Fruit fly (Drosophila melanogaster) whole organism, embryonic: Measurements from ENCODE around the gene qtc.

Source experiments
- Asciz ChIP-seq: fragments of 200-800 bp; sonication (Bioruptor generic); optimal IDR thresholded peaks from 2 replicates; lab custom pipeline; 2017; ENCODE audit warnings: missing biosample characterization, mild to moderate bottlenecking, missing genetic modification characterization, missing genetic modification reagents
- Atf3 ChIP-seq: fragments of 200-800 bp; sonication (Bioruptor generic); optimal IDR thresholded peaks from 3 replicates; lab custom pipeline; 2016; ENCODE audit warnings: missing biosample characterization, missing genetic modification characterization
- Blimp-1 ChIP-seq: fragments of 200-800 bp; sonication (Bioruptor generic); optimal IDR thresholded peaks from 3 replicates; lab custom pipeline; 2018; ENCODE audit warnings: missing biosample characterization, missing genetic modification characterization, mild to moderate bottlenecking, moderate library complexity, missing genetic modification reagents
- CG10147 ChIP-seq: fragments of 200-800 bp; sonication (Bioruptor generic); optimal IDR thresholded peaks from 2 replicates; lab custom pipeline; 2019; ENCODE audit warnings: missing biosample characterization, mild to moderate bottlenecking, missing genetic modification characterization, moderate library complexity
- CG10654 ChIP-seq: fragments of 200-800 bp; sonication (Bioruptor generic); optimal IDR thresholded peaks from 2 replicates; lab custom pipeline; 2016; ENCODE audit warnings: missing biosample characterization, missing genetic modification characterization
- CG10979 ChIP-seq: fragments of 200-800 bp; sonication (Bioruptor generic); optimal IDR thresholded peaks from 2 replicates; lab custom pipeline; 2018; ENCODE audit warnings: missing biosample characterization, mild to moderate bottlenecking, missing genetic modification characterization, moderate library complexity
- CG11695 ChIP-seq: fragments of 200-800 bp; sonication (Bioruptor generic); IDR thresholded peaks from 3 replicates; pipeline ENCODE4 v1.3.6; 2022; ENCODE audit warnings: missing biosample characterization, missing genetic modification characterization
- CG12236 ChIP-seq: fragments of 200-800 bp; sonication (Bioruptor generic); optimal IDR thresholded peaks from 2 replicates; lab custom pipeline; 2016; ENCODE audit warnings: missing biosample characterization, missing genetic modification characterization
- CG12659 ChIP-seq: fragments of 200-800 bp; sonication (Bioruptor generic); optimal IDR thresholded peaks from 3 replicates; lab custom pipeline; 2017; ENCODE audit warnings: mild to moderate bottlenecking, missing biosample characterization, missing genetic modification reagents, missing genetic modification characterization
- CG15011 ChIP-seq: fragments of 200-800 bp; sonication (Bioruptor generic); optimal IDR thresholded peaks from 3 replicates; lab custom pipeline; 2018; ENCODE audit warnings: missing biosample characterization, mild to moderate bottlenecking, missing genetic modification characterization
- CG15479 ChIP-seq: fragments of 200-800 bp; sonication (Bioruptor generic); optimal IDR thresholded peaks from 3 replicates; lab custom pipeline; 2019; ENCODE audit warnings: missing biosample characterization, mild to moderate bottlenecking, missing genetic modification characterization, moderate library complexity
- CG16779 ChIP-seq: fragments of 200-800 bp; sonication (Bioruptor generic); IDR thresholded peaks from 2 replicates; pipeline ENCODE4 v1.3.6; 2022; ENCODE audit warnings: missing biosample characterization, missing genetic modification characterization
- CG16813 ChIP-seq: fragments of 200-800 bp; sonication (Bioruptor generic); IDR thresholded peaks from 3 replicates; pipeline ENCODE4 v1.3.6; 2022; ENCODE audit warnings: missing biosample characterization, missing genetic modification characterization; ENCODE audit not compliant: partially characterized antibody
- CG18599 ChIP-seq: fragments of 200-800 bp; sonication (Bioruptor generic); optimal IDR thresholded peaks from 3 replicates; lab custom pipeline; 2017; ENCODE audit warnings: missing biosample characterization, missing genetic modification characterization, mild to moderate bottlenecking, moderate library complexity, missing genetic modification reagents
- CG18619 ChIP-seq: fragments of 200-800 bp; sonication (Bioruptor generic); optimal IDR thresholded peaks from 3 replicates; lab custom pipeline; 2017; ENCODE audit warnings: missing biosample characterization, mild to moderate bottlenecking, missing genetic modification characterization
- CG31441 ChIP-seq: fragments of 200-800 bp; sonication (Bioruptor generic); IDR thresholded peaks from 2 replicates; pipeline ENCODE4 v1.3.6; 2022; ENCODE audit warnings: missing biosample characterization, missing genetic modification characterization
- CG32532 ChIP-seq: fragments of 200-800 bp; sonication (Bioruptor generic); IDR thresholded peaks from 2 replicates; pipeline ENCODE4 v1.3.6; 2022; ENCODE audit warnings: missing biosample characterization, missing genetic modification characterization
- CG3838 ChIP-seq: fragments of 200-800 bp; sonication (Bioruptor generic); optimal IDR thresholded peaks from 3 replicates; lab custom pipeline; 2016; ENCODE audit warnings: missing biosample characterization, missing genetic modification characterization
- CG6272 ChIP-seq: fragments of 200-800 bp; sonication (Bioruptor generic); IDR thresholded peaks from 2 replicates; pipeline ENCODE4 v1.3.6; 2022; ENCODE audit warnings: missing biosample characterization, missing genetic modification characterization
- CG9932 ChIP-seq: fragments of 200-800 bp; sonication (Bioruptor generic); IDR thresholded peaks from 2 replicates; pipeline ENCODE4 v1.3.6; 2022; ENCODE audit warnings: missing biosample characterization, missing genetic modification characterization
- E2f1 ChIP-seq: fragments of 200-800 bp; sonication (Bioruptor generic); IDR thresholded peaks from 2 replicates; pipeline ENCODE4 v1.3.6; 2022; ENCODE audit warnings: missing biosample characterization, missing genetic modification characterization
- E2f2 ChIP-seq: fragments of 200-800 bp; sonication (Bioruptor generic); IDR thresholded peaks from 2 replicates; pipeline ENCODE4 v1.3.6; 2022; ENCODE audit warnings: missing biosample characterization, missing genetic modification characterization
- Ets65A ChIP-seq: fragments of 200-800 bp; sonication (Bioruptor generic); peaks from one replicate; lab custom pipeline; 2016; ENCODE audit warnings: missing biosample characterization, missing genetic modification characterization
- Ets97D ChIP-seq: fragments of 200-800 bp; sonication (Bioruptor generic); optimal IDR thresholded peaks from 3 replicates; lab custom pipeline; 2016; ENCODE audit warnings: missing biosample characterization, missing genetic modification characterization
- HLH3B ChIP-seq: fragments of 200-800 bp; sonication (Bioruptor generic); IDR thresholded peaks from 2 replicates; pipeline ENCODE4 v1.3.6; 2022; ENCODE audit warnings: missing biosample characterization, missing genetic modification characterization
- Nf-YA ChIP-seq: fragments of 200-800 bp; sonication (Bioruptor generic); IDR thresholded peaks from 2 replicates; pipeline ENCODE4 v1.3.6; 2022; ENCODE audit warnings: missing biosample characterization, missing genetic modification characterization
- ac ChIP-seq: fragments of 200-800 bp; sonication (Bioruptor generic); optimal IDR thresholded peaks from 3 replicates; lab custom pipeline; 2017; ENCODE audit warnings: missing biosample characterization, mild to moderate bottlenecking, missing genetic modification characterization
- bigmax ChIP-seq: fragments of 200-800 bp; sonication (Bioruptor generic); optimal IDR thresholded peaks from 2 replicates; lab custom pipeline; 2018; ENCODE audit warnings: missing biosample characterization, mild to moderate bottlenecking, missing genetic modification characterization
- chm ChIP-seq: fragments of 200-800 bp; sonication (Bioruptor generic); IDR thresholded peaks from 2 replicates; pipeline ENCODE4 v1.3.6; 2022; ENCODE audit warnings: missing biosample characterization, missing genetic modification characterization
- esg ChIP-seq: fragments of 200-800 bp; sonication (Bioruptor generic); conservative IDR thresholded peaks from 2 replicates; pipeline ENCODE4 v1.3.6; 2022; ENCODE audit warnings: missing biosample characterization, missing genetic modification characterization
- fru ChIP-seq: fragments of >200 bp; optimal IDR thresholded peaks from 2 replicates; lab custom pipeline; 2017
- gsb ChIP-seq: fragments of 200-800 bp; sonication (Bioruptor generic); IDR thresholded peaks from 2 replicates; pipeline ENCODE4 v1.3.6; 2022; ENCODE audit warnings: missing biosample characterization, missing genetic modification characterization
- gt ChIP-seq: fragments of 200-800 bp; sonication (Bioruptor generic); IDR thresholded peaks from 2 replicates; pipeline ENCODE4 v1.3.6; 2022; ENCODE audit warnings: missing biosample characterization, missing genetic modification characterization
- kah ChIP-seq: fragments of 200-800 bp; sonication (Bioruptor generic); optimal IDR thresholded peaks from 2 replicates; lab custom pipeline; 2018; ENCODE audit warnings: missing biosample characterization, mild to moderate bottlenecking, missing genetic modification characterization
- lola ChIP-seq, 3 experiments: fragments of >200 bp in 2 of 3; fragments of 200-800 bp in 1 of 3; sonication (Bioruptor generic) in 1 of 3; optimal IDR thresholded peaks; 2 replicates each; lab custom pipeline; 2017 to 2019; ENCODE audit warnings: missing biosample characterization in 3 of 3, missing genetic modification characterization in 3 of 3, mild to moderate bottlenecking in 1 of 3, moderate library complexity in 1 of 3
- mam ChIP-seq: fragments of 200-800 bp; sonication (Bioruptor generic); optimal IDR thresholded peaks from 3 replicates; lab custom pipeline; 2016; ENCODE audit warnings: missing biosample characterization, missing genetic modification characterization
- odd ChIP-seq: fragments of 200-800 bp; sonication (Bioruptor generic); optimal IDR thresholded peaks from 2 replicates; lab custom pipeline; 2017; ENCODE audit warnings: missing biosample characterization, mild to moderate bottlenecking, missing genetic modification characterization
- org-1 ChIP-seq: fragments of 200-800 bp; sonication (Bioruptor generic); optimal IDR thresholded peaks from 2 replicates; lab custom pipeline; 2017; ENCODE audit warnings: missing biosample characterization, missing genetic modification characterization
- phol ChIP-seq: fragments of 200-800 bp; sonication (Bioruptor generic); optimal IDR thresholded peaks from 3 replicates; lab custom pipeline; 2018; ENCODE audit warnings: missing biosample characterization, mild to moderate bottlenecking, missing genetic modification characterization, moderate library complexity
- pnt ChIP-seq: fragments of 200-800 bp; sonication (Bioruptor generic); optimal IDR thresholded peaks from 3 replicates; lab custom pipeline; 2016; ENCODE audit warnings: missing biosample characterization, missing genetic modification characterization
- shn ChIP-seq: fragments of 200-800 bp; sonication (Bioruptor generic); optimal IDR thresholded peaks from 3 replicates; lab custom pipeline; 2016; ENCODE audit warnings: missing biosample characterization, missing genetic modification characterization
- slbo ChIP-seq: fragments of 200-800 bp; sonication (Bioruptor generic); IDR thresholded peaks from 2 replicates; pipeline ENCODE4 v1.3.6; 2022; ENCODE audit warnings: missing biosample characterization, missing genetic modification characterization
- so ChIP-seq: fragments of 200-800 bp; sonication (Bioruptor generic); IDR thresholded peaks from 3 replicates; pipeline ENCODE4 v1.3.6; 2022; ENCODE audit warnings: missing biosample characterization, missing genetic modification characterization
- tgo ChIP-seq: fragments of 200-800 bp; sonication (Bioruptor generic); IDR thresholded peaks from 3 replicates; pipeline ENCODE4 v1.3.6; 2022; ENCODE audit warnings: missing biosample characterization, missing genetic modification characterization
- trh ChIP-seq: fragments of 200-800 bp; sonication (Bioruptor generic); optimal IDR thresholded peaks from 2 replicates; lab custom pipeline; 2016; ENCODE audit warnings: missing biosample characterization, missing genetic modification characterization
- tup ChIP-seq: fragments of 200-800 bp; sonication (Bioruptor generic); optimal IDR thresholded peaks from 2 replicates; lab custom pipeline; 2016; ENCODE audit warnings: missing biosample characterization, mild to moderate bottlenecking, missing genetic modification characterization, moderate library complexity
- vvl ChIP-seq: fragments of 200-800 bp; sonication (Bioruptor generic); IDR thresholded peaks from 2 replicates; pipeline ENCODE4 v1.3.6; 2022; ENCODE audit warnings: missing biosample characterization, missing genetic modification characterization
- wdn ChIP-seq: fragments of 200-800 bp; sonication (Bioruptor generic); IDR thresholded peaks from 2 replicates; pipeline ENCODE4 v1.3.6; 2022; ENCODE audit warnings: missing biosample characterization, missing genetic modification characterization
- zen2 ChIP-seq: fragments of 200-800 bp; sonication (Bioruptor generic); IDR thresholded peaks from 3 replicates; pipeline ENCODE4 v1.3.6; 2022; ENCODE audit warnings: missing biosample characterization, missing genetic modification characterization; ENCODE audit not compliant: partially characterized antibody
- zfh2 ChIP-seq: fragments of 200-800 bp; sonication (Bioruptor generic); optimal IDR thresholded peaks from 2 replicates; lab custom pipeline; 2016; ENCODE audit warnings: missing biosample characterization, missing genetic modification characterization

qtc gene

dm6 chr2L:5044892-5045619, 15.6 kb upstream of the qtc start (continued):
- TF ChIP-seq mam (GFP tag; lab: Kevin White, UChicago): peak; percentile 54
- TF ChIP-seq CG12659 (GFP tag; lab: Kevin White, UChicago): peak; percentile 65
- peak; percentile 57; the same call in 1 of the 3 replicates for TF ChIP-seq CG11695 (GFP tag; lab: Robert Waterston, UW)
- no peak for TF ChIP-seq fru (lab: Kevin White, UChicago)
- peak; percentile 72 for TF ChIP-seq CG32532
- TF ChIP-seq CG10979 (tag; lab: Kevin White, UChicago): peak; percentile 54
- TF ChIP-seq phol (tag; lab: Kevin White, UChicago): peak; percentile 65
- peak; percentile 69 for TF ChIP-seq CG6272 (GFP tag; lab: Robert Waterston, UW)
- TF ChIP-seq Ets97D: no peak
- TF ChIP-seq CG10147 (GFP tag; lab: Kevin White, UChicago): peak; percentile 8
- 0 out of 3 replicates have a peak, but pooled peaks have one; percentile 39 for TF ChIP-seq so (GFP tag; lab: Robert Waterston, UW)
- TF ChIP-seq wdn (GFP tag; lab: Robert Waterston, UW): 0 out of 2 replicates have a peak, but pooled peaks have one; percentile 27
- peak; percentile 52 for TF ChIP-seq chm (GFP tag; lab: Robert Waterston, UW)
- TF ChIP-seq tup (GFP tag; lab: Kevin White, UChicago): no peak
- TF ChIP-seq CG31441 (GFP tag; lab: Robert Waterston, UW): peak; percentile 83
- peak; percentile 29 for TF ChIP-seq kah (GFP tag; lab: Kevin White, UChicago)
- TF ChIP-seq Nf-YA (GFP tag; lab: Robert Waterston, UW): peak; percentile 9; the same call in 1 of the 2 replicates
- peak; percentile 5 for TF ChIP-seq Atf3
- TF ChIP-seq ac (GFP tag; lab: Kevin White, UChicago): no peak
- peak; percentile 34 for TF ChIP-seq E2f1
- TF ChIP-seq pnt (GFP tag; lab: Kevin White, UChicago): peak; percentile 22
- peak; percentile 62 for TF ChIP-seq CG16779 (GFP tag; lab: Robert Waterston, UW)
- peak; percentile 19 for TF ChIP-seq trh (GFP tag; lab: Kevin White, UChicago)
- peak; percentile 13 for TF ChIP-seq CG12236 (GFP tag; lab: Kevin White, UChicago)
- TF ChIP-seq CG18599 (GFP tag; lab: Kevin White, UChicago): peak; percentile 33
- peak; percentile 15 for TF ChIP-seq zfh2 (GFP tag; lab: Kevin White, UChicago)
- TF ChIP-seq bigmax (GFP tag; lab: Kevin White, UChicago): no peak
- peak; percentile 33 for TF ChIP-seq shn (GFP tag; lab: Kevin White, UChicago)
- TF ChIP-seq org-1 (GFP tag; lab: Kevin White, UChicago): peak; percentile 29
- peak in 1 of 3 experiments; percentile 41 for TF ChIP-seq lola (GFP tag; optimal IDR thresholded peaks at IDR 0.05; lab: Kevin White, UChicago)
- peak; percentile 14 for TF ChIP-seq CG10654 (GFP tag; lab: Kevin White, UChicago)
- TF ChIP-seq gsb (GFP tag; lab: Robert Waterston, UW): no peak
- TF ChIP-seq zen2: no peak
- TF ChIP-seq CG9932 (GFP tag; lab: Robert Waterston, UW): peak; percentile 51
- TF ChIP-seq Ets65A (GFP tag; lab: Kevin White, UChicago): peak; percentile 64
- TF ChIP-seq E2f2 (GFP tag; lab: Robert Waterston, UW): 0 out of 2 replicates have a peak, but pooled peaks have one; percentile 23
- TF ChIP-seq CG16813 (GFP tag; lab: Robert Waterston, UW): no peak
- TF ChIP-seq Asciz: peak; percentile 24
- peak; percentile 56 for TF ChIP-seq odd
- TF ChIP-seq tgo (GFP tag; lab: Robert Waterston, UW): peak; percentile 44; the same call in 1 of the 3 replicates
- TF ChIP-seq slbo (GFP tag; lab: Robert Waterston, UW): peak; percentile 69
- TF ChIP-seq vvl (GFP tag; lab: Robert Waterston, UW): peak; percentile 27; the same call in 1 of the 2 replicates
- TF ChIP-seq CG3838: no peak
- no peak for TF ChIP-seq CG15479 (GFP tag; lab: Kevin White, UChicago)
- 0 out of 2 replicates have a peak, but pooled peaks have one; percentile 13 for TF ChIP-seq esg (GFP tag; lab: Robert Waterston, UW)
- no peak for TF ChIP-seq gt (GFP tag; lab: Robert Waterston, UW)
- peak; percentile 32 for TF ChIP-seq Blimp-1
- TF ChIP-seq CG18619: peak; percentile 70
- peak; percentile 21 for TF ChIP-seq CG15011
- TF ChIP-seq HLH3B (GFP tag; lab: Robert Waterston, UW): peak; percentile 25
